In genomic region chrX:10951922-10952321, ce11 we compare ENCODE assay signal across 4 worm cellular contexts.
TF ChIP-seq lines count a peak whose summit lies in the region.

No protein-coding gene starts in this region.

TF ChIP-seq in whole organism, L2 larva, 48 proteins besides CTCF, POLR2A, EP300 and RAD21:
- no peak for TF ChIP-seq R02D3.7 (tag; optimal IDR thresholded peaks at IDR 0.05; lab: Kevin White, UChicago)
- TF ChIP-seq mab-5 (tag; optimal IDR thresholded peaks at IDR 0.05; lab: Kevin White, UChicago) = no peak
- peak; percentile 7 for TF ChIP-seq fos-1 (tag; optimal IDR thresholded peaks at IDR 0.05; lab: Kevin White, UChicago)
- TF ChIP-seq nhr-12 (tag; optimal IDR thresholded peaks at IDR 0.05; lab: Kevin White, UChicago) = no peak
- no peak for TF ChIP-seq peb-1 (tag; optimal IDR thresholded peaks at IDR 0.05; lab: Kevin White, UChicago)
- no peak for TF ChIP-seq nhr-77 (tag; optimal IDR thresholded peaks at IDR 0.05; lab: Kevin White, UChicago)
- no peak for TF ChIP-seq blmp-1 (tag; optimal IDR thresholded peaks at IDR 0.05; lab: Kevin White, UChicago; ENCODE audit: insufficient read depth)

TF ChIP-seq in whole organism, L3 larva, 47 proteins besides CTCF, POLR2A, EP300 and RAD21:
- TF ChIP-seq pqm-1 (tag; optimal IDR thresholded peaks at IDR 0.05; lab: Kevin White, UChicago) (peak; percentile 19), ceh-16 (tag; optimal IDR thresholded peaks at IDR 0.05; lab: Kevin White, UChicago) (no peak), aly-2 (tag; optimal IDR thresholded peaks at IDR 0.05; lab: Kevin White, UChicago) (no peak), snpc-4 (tag; optimal IDR thresholded peaks at IDR 0.05; lab: Kevin White, UChicago) (no peak), sea-2 (GFP tag; optimal IDR thresholded peaks at IDR 0.05; lab: Kevin White, UChicago) (no peak), ZK546.5 (tag; optimal IDR thresholded peaks at IDR 0.05; lab: Kevin White, UChicago) (no peak), lin-39 (tag; optimal IDR thresholded peaks at IDR 0.05; lab: Kevin White, UChicago) (no peak), egl-27 (tag; optimal IDR thresholded peaks at IDR 0.05; lab: Kevin White, UChicago) (no peak), nhr-77 (tag; optimal IDR thresholded peaks at IDR 0.05; lab: Kevin White, UChicago) (no peak), nhr-76 (tag; optimal IDR thresholded peaks at IDR 0.05; lab: Kevin White, UChicago) (no peak), elt-2 (tag; optimal IDR thresholded peaks at IDR 0.05; lab: Kevin White, UChicago) (peak; percentile 63), pha-4 (tag; optimal IDR thresholded peaks at IDR 0.05; lab: Kevin White, UChicago) (no peak)

TF ChIP-seq in whole organism, L4 larva, 104 proteins besides CTCF, POLR2A, EP300 and RAD21:
- TF ChIP-seq dve-1 (tag; optimal IDR thresholded peaks at IDR 0.05; lab: Kevin White, UChicago; ENCODE audit: insufficient read depth) (peak; percentile 39), dmd-6 (GFP tag; IDR thresholded peaks at IDR 0.05; lab: Robert Waterston, UW) (0 out of 2 replicates have a peak, but pooled peaks have one; percentile 15), lim-7 (GFP tag; IDR thresholded peaks at IDR 0.05; lab: Robert Waterston, UW) (no peak), daf-16 (GFP tag; optimal IDR thresholded peaks at IDR 0.05; lab: Kevin White, UChicago) (no peak), daf-16 (tag; optimal IDR thresholded peaks at IDR 0.05; lab: Kevin White, UChicago) (peak; percentile 66), php-3 (GFP tag; IDR thresholded peaks at IDR 0.05; lab: Robert Waterston, UW) (peak; percentile 88), nhr-10 (tag; optimal IDR thresholded peaks at IDR 0.05; lab: Kevin White, UChicago) (no peak), nhr-48 (tag; optimal IDR thresholded peaks at IDR 0.05; lab: Kevin White, UChicago) (peak; percentile 39)

TF ChIP-seq in whole organism, young adult, 124 proteins besides CTCF, POLR2A, EP300 and RAD21:
- TF ChIP-seq nhr-80 (tag; optimal IDR thresholded peaks at IDR 0.05; lab: Kevin White, UChicago) = peak; percentile 6
- TF ChIP-seq B0261.1 (tag; optimal IDR thresholded peaks at IDR 0.05; lab: Kevin White, UChicago) = no peak
- no peak for TF ChIP-seq sea-2 (GFP tag; IDR thresholded peaks at IDR 0.05; lab: Robert Waterston, UW)
- no peak for TF ChIP-seq lin-26 (GFP tag; IDR thresholded peaks at IDR 0.05; lab: Robert Waterston, UW)
